Fruit fly (Drosophila melanogaster): ENCODE results near the gene CG7966.

- TF ChIP-seq CG4496 (GFP tag; IDR thresholded peaks at IDR 0.05) (0 out of 3 replicates have a peak, but pooled peaks have one; percentile 16), EcR (GFP tag; optimal IDR thresholded peaks at IDR 0.05) (no peak), CG8159 (tag; optimal IDR thresholded peaks at IDR 0.05) (no peak), CG10348 (GFP tag; IDR thresholded peaks at IDR 0.05) (no peak), CG34367 (tag; optimal IDR thresholded peaks at IDR 0.05) (no peak)
Measured at dm6 chr3R:13012990-13013389, 38.3 kb downstream of the CG7966 start.
